Fruit fly (Drosophila melanogaster) whole organism, embryonic: Measurements from ENCODE around the gene Drsl1.
A peak's percentile ranks its signal among the peaks of the same experiment; 100 is the strongest.

Source experiments
- Antp ChIP-seq: fragments of 200-800 bp; sonication (Bioruptor generic); optimal IDR thresholded peaks from 3 replicates; lab custom pipeline; 2016; ENCODE audit warnings: missing biosample characterization, missing genetic modification characterization
- BEAF-32 ChIP-seq: fragments of 200-800 bp; sonication (Bioruptor generic); optimal IDR thresholded peaks from 3 replicates; lab custom pipeline; 2017; ENCODE audit warnings: missing biosample characterization, missing genetic modification characterization, mild to moderate bottlenecking, moderate library complexity, missing genetic modification reagents
- CG10321 ChIP-seq: fragments of 200-800 bp; sonication (Bioruptor generic); IDR thresholded peaks from 2 replicates; pipeline ENCODE4 v1.3.6; 2022; ENCODE audit warnings: missing biosample characterization, missing genetic modification characterization
- CG11398 ChIP-seq: fragments of 200-800 bp; sonication (Bioruptor generic); optimal IDR thresholded peaks from 2 replicates; lab custom pipeline; 2016; ENCODE audit warnings: missing biosample characterization, missing genetic modification characterization
- CG11504 ChIP-seq: fragments of 200-800 bp; sonication (Bioruptor generic); optimal IDR thresholded peaks from 3 replicates; lab custom pipeline; 2019; ENCODE audit warnings: missing biosample characterization, mild to moderate bottlenecking, missing genetic modification characterization, moderate library complexity
- CG11696 ChIP-seq: fragments of 200-800 bp; sonication (Bioruptor generic); IDR thresholded peaks from 2 replicates; pipeline ENCODE4 v1.3.6; 2022; ENCODE audit warnings: missing biosample characterization, missing genetic modification characterization
- CG12071 ChIP-seq: fragments of 200-800 bp; sonication (Bioruptor generic); optimal IDR thresholded peaks from 3 replicates; lab custom pipeline; 2018; ENCODE audit warnings: missing biosample characterization, mild to moderate bottlenecking, missing genetic modification characterization
- CG12219 ChIP-seq: fragments of 200-800 bp; sonication (Bioruptor generic); optimal IDR thresholded peaks from 3 replicates; lab custom pipeline; 2018; ENCODE audit warnings: missing biosample characterization, mild to moderate bottlenecking, missing genetic modification characterization
- CG12299 ChIP-seq: fragments of 200-800 bp; sonication (Bioruptor generic); optimal IDR thresholded peaks from 2 replicates; lab custom pipeline; 2018; ENCODE audit warnings: missing biosample characterization, mild to moderate bottlenecking, missing genetic modification characterization
- CG13287 ChIP-seq: fragments of 200-800 bp; sonication (Bioruptor generic); IDR thresholded peaks from 2 replicates; pipeline ENCODE4 v1.3.6; 2022; ENCODE audit warnings: missing biosample characterization, missing genetic modification characterization; ENCODE audit not compliant: partially characterized antibody
- CG13775 ChIP-seq: fragments of 200-800 bp; sonication (Bioruptor generic); optimal IDR thresholded peaks from 3 replicates; lab custom pipeline; 2017; ENCODE audit warnings: missing biosample characterization, mild to moderate bottlenecking, missing genetic modification characterization
- CG14965 ChIP-seq: fragments of 200-800 bp; sonication (Bioruptor generic); optimal IDR thresholded peaks from 2 replicates; lab custom pipeline; 2016; ENCODE audit warnings: missing biosample characterization, missing genetic modification characterization, borderline replicate concordance
- CG15011 ChIP-seq: fragments of 200-800 bp; sonication (Bioruptor generic); optimal IDR thresholded peaks from 3 replicates; lab custom pipeline; 2018; ENCODE audit warnings: missing biosample characterization, mild to moderate bottlenecking, missing genetic modification characterization
- CG17568 ChIP-seq: fragments of 200-800 bp; sonication (Bioruptor generic); optimal IDR thresholded peaks from 2 replicates; lab custom pipeline; 2018; ENCODE audit warnings: missing biosample characterization, mild to moderate bottlenecking, missing genetic modification characterization, moderate library complexity
- CG17612 ChIP-seq: fragments of 200-800 bp; sonication (Bioruptor generic); IDR thresholded peaks from 2 replicates; pipeline ENCODE4 v1.3.6; 2022; ENCODE audit warnings: missing biosample characterization, missing genetic modification characterization
- CG2116 ChIP-seq: fragments of 200-800 bp; sonication (Bioruptor generic); optimal IDR thresholded peaks from 3 replicates; lab custom pipeline; 2018; ENCODE audit warnings: missing biosample characterization, mild to moderate bottlenecking, missing genetic modification characterization
- CG7372 ChIP-seq: fragments of 200-800 bp; sonication (Bioruptor generic); IDR thresholded peaks from 2 replicates; pipeline ENCODE4 v1.3.6; 2022; ENCODE audit warnings: missing biosample characterization, missing genetic modification characterization
- CG7963 ChIP-seq: fragments of 200-800 bp; sonication (Bioruptor generic); IDR thresholded peaks from 3 replicates; pipeline ENCODE4 v1.3.6; 2022; ENCODE audit warnings: missing biosample characterization, missing genetic modification characterization; ENCODE audit not compliant: partially characterized antibody
- CG8089 ChIP-seq: fragments of 200-800 bp; sonication (Bioruptor generic); optimal IDR thresholded peaks from 3 replicates; lab custom pipeline; 2016; ENCODE audit warnings: missing biosample characterization, missing genetic modification characterization
- CG9727 ChIP-seq: fragments of 200-800 bp; sonication (Bioruptor generic); optimal IDR thresholded peaks from 3 replicates; lab custom pipeline; 2017; ENCODE audit warnings: missing biosample characterization, mild to moderate bottlenecking, missing genetic modification characterization
- CHES-1-like ChIP-seq: fragments of 200-800 bp; sonication (Bioruptor generic); optimal IDR thresholded peaks from 2 replicates; lab custom pipeline; 2016; ENCODE audit warnings: missing biosample characterization, missing genetic modification characterization
- Chrac-16 ChIP-seq: fragments of 200-800 bp; sonication (Bioruptor generic); optimal IDR thresholded peaks from 3 replicates; lab custom pipeline; 2016; ENCODE audit warnings: missing biosample characterization, missing genetic modification characterization
- CoRest ChIP-seq: fragments of 200-800 bp; sonication (Bioruptor generic); optimal IDR thresholded peaks from 3 replicates; lab custom pipeline; 2018; ENCODE audit warnings: missing biosample characterization, mild to moderate bottlenecking, missing genetic modification characterization, moderate library complexity
- Lhr ChIP-seq: fragments of 200-800 bp; sonication (Bioruptor generic); optimal IDR thresholded peaks from 3 replicates; lab custom pipeline; 2017; ENCODE audit warnings: mild to moderate bottlenecking, missing biosample characterization, missing genetic modification reagents, missing genetic modification characterization
- Mrtf ChIP-seq: fragments of 200-800 bp; sonication (Bioruptor generic); IDR thresholded peaks from 3 replicates; pipeline ENCODE4 v1.3.6; 2022; ENCODE audit warnings: missing biosample characterization, missing genetic modification characterization
- Rfx ChIP-seq: fragments of 200-800 bp; sonication (Bioruptor generic); IDR thresholded peaks from 2 replicates; pipeline ENCODE4 v1.3.6; 2022; ENCODE audit warnings: missing biosample characterization, missing genetic modification characterization
- Trl ChIP-seq, 3 experiments: fragments of >200 bp in 2 of 3; fragments of 200-800 bp in 1 of 3; sonication (Bioruptor generic) in 1 of 3; optimal IDR thresholded peaks; 2 replicates in 1 of 3; 3 replicates in 2 of 3; lab custom pipeline; 2016 to 2017; ENCODE audit warnings: missing biosample characterization in 1 of 3, missing genetic modification characterization in 1 of 3
- Xbp1 ChIP-seq: fragments of 200-800 bp; sonication (Bioruptor generic); optimal IDR thresholded peaks from 3 replicates; lab custom pipeline; 2016; ENCODE audit warnings: missing biosample characterization, mild to moderate bottlenecking, missing genetic modification characterization
- al ChIP-seq: fragments of 200-800 bp; sonication (Bioruptor generic); IDR thresholded peaks from 2 replicates; pipeline ENCODE4 v1.3.6; 2022; ENCODE audit warnings: missing biosample characterization, missing genetic modification characterization
- bowl ChIP-seq: fragments of 200-800 bp; sonication (Bioruptor generic); IDR thresholded peaks from 2 replicates; pipeline ENCODE4 v1.3.6; 2022; ENCODE audit warnings: missing biosample characterization, missing genetic modification characterization
- ci ChIP-seq: fragments of 200-800 bp; sonication (Bioruptor generic); IDR thresholded peaks from 3 replicates; pipeline ENCODE4 v1.3.6; 2022; ENCODE audit warnings: missing biosample characterization, missing genetic modification characterization
- crp ChIP-seq, 2 experiments: fragments of 200-800 bp; sonication (Bioruptor generic); optimal IDR thresholded peaks; 2 replicates in 1 of 2; 3 replicates in 1 of 2; lab custom pipeline; 2017; ENCODE audit warnings: missing biosample characterization in 2 of 2, missing genetic modification characterization in 2 of 2, mild to moderate bottlenecking in 1 of 2, moderate library complexity in 1 of 2
- dm ChIP-seq: fragments of 200-800 bp; sonication (Bioruptor generic); optimal IDR thresholded peaks from 3 replicates; lab custom pipeline; 2016; ENCODE audit warnings: missing biosample characterization, missing genetic modification characterization
- exex ChIP-seq: fragments of 200-800 bp; sonication (Bioruptor generic); optimal IDR thresholded peaks from 4 replicates; lab custom pipeline; 2018; ENCODE audit warnings: missing biosample characterization, mild to moderate bottlenecking, missing genetic modification characterization, moderate library complexity
- gsb ChIP-seq: fragments of 200-800 bp; sonication (Bioruptor generic); IDR thresholded peaks from 2 replicates; pipeline ENCODE4 v1.3.6; 2022; ENCODE audit warnings: missing biosample characterization, missing genetic modification characterization
- ham ChIP-seq: fragments of 200-800 bp; sonication (Bioruptor generic); IDR thresholded peaks from 2 replicates; pipeline ENCODE4 v1.3.6; 2022; ENCODE audit warnings: missing biosample characterization, missing genetic modification characterization
- nerfin-2 ChIP-seq: fragments of 200-800 bp; sonication (Bioruptor generic); IDR thresholded peaks from 2 replicates; pipeline ENCODE4 v1.3.6; 2022; ENCODE audit warnings: missing biosample characterization, missing genetic modification characterization; ENCODE audit not compliant: partially characterized antibody
- onecut ChIP-seq: fragments of 200-800 bp; sonication (Bioruptor generic); IDR thresholded peaks from 2 replicates; pipeline ENCODE4 v1.3.6; 2022; ENCODE audit warnings: missing biosample characterization, missing genetic modification characterization
- peb ChIP-seq: fragments of 200-800 bp; sonication (Bioruptor generic); IDR thresholded peaks from 2 replicates; pipeline ENCODE4 v1.3.6; 2022; ENCODE audit warnings: missing biosample characterization, missing genetic modification characterization
- pzg ChIP-seq: fragments of 200-800 bp; sonication (Bioruptor generic); optimal IDR thresholded peaks from 3 replicates; lab custom pipeline; 2018; ENCODE audit warnings: missing biosample characterization, mild to moderate bottlenecking, missing genetic modification characterization, moderate library complexity
- slou ChIP-seq: fragments of 200-800 bp; sonication (Bioruptor generic); optimal IDR thresholded peaks from 3 replicates; lab custom pipeline; 2016; ENCODE audit warnings: missing biosample characterization, missing genetic modification characterization
- tna ChIP-seq: fragments of 200-800 bp; sonication (Bioruptor generic); IDR thresholded peaks from 2 replicates; pipeline ENCODE4 v1.3.6; 2022; ENCODE audit warnings: missing biosample characterization, missing genetic modification characterization; ENCODE audit not compliant: partially characterized antibody
- ttk ChIP-seq: fragments of 200-800 bp; sonication (Bioruptor generic); IDR thresholded peaks from 2 replicates; pipeline ENCODE4 v2.1.2; 2022; ENCODE audit warnings: missing biosample characterization, missing genetic modification characterization
- unc-4 ChIP-seq: fragments of 200-800 bp; sonication (Bioruptor generic); IDR thresholded peaks from 2 replicates; pipeline ENCODE4 v1.3.6; 2022; ENCODE audit warnings: missing biosample characterization, missing genetic modification characterization; ENCODE audit not compliant: partially characterized antibody
- zf30C ChIP-seq: fragments of 200-800 bp; sonication (Bioruptor generic); optimal IDR thresholded peaks from 3 replicates; lab custom pipeline; 2018; ENCODE audit warnings: missing biosample characterization, mild to moderate bottlenecking, missing genetic modification characterization

Drsl1 gene

DNA sequence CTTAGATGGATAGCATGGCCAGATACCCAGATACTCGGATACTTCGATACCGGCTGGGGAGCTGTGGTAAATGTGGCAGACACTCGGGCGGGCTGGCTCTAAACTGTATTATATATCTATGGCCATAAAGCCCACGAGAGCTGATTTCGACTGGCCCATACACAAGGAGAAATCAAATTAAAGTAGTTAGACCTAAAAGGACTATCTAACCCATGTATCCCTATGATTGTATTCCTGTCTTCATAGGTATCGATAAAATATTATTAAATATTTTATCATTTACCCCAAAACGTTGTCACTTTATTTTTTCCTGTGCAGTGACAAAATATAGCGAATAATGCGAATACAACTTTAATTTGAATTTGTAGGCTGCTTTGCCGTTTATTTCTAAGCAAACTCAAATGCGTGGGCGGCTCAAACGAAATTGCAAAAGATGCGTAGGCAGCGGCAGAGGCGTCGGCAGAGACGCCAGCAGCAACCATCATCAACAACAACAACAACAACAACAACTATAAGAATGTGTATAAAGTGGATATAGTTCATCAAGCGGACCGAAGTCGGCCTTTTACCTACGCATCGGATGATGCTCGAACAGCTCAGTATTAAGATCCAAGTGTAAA lies 46.4 kb upstream of the Drsl1 start (continued):
- no peak for TF ChIP-seq CG2116 (GFP tag; lab: Kevin White, UChicago)
- no peak for TF ChIP-seq ham (GFP tag; lab: Robert Waterston, UW)
- peak; percentile 64 for TF ChIP-seq ci (GFP tag; lab: Robert Waterston, UW)
- TF ChIP-seq CG11504 (tag; lab: Kevin White, UChicago) = peak; percentile 54
- TF ChIP-seq Xbp1 (GFP tag; lab: Kevin White, UChicago) = peak; percentile 49
- no peak for TF ChIP-seq dm (GFP tag; lab: Kevin White, UChicago)
- TF ChIP-seq peb (GFP tag; lab: Robert Waterston, UW) = 0 out of 2 replicates have a peak, but pooled peaks have one; percentile 23
- TF ChIP-seq onecut (GFP tag; lab: Robert Waterston, UW) = peak; percentile 19
- TF ChIP-seq slou = no peak
- no peak for TF ChIP-seq Trl (optimal IDR thresholded peaks at IDR 0.05; lab: Kevin White, UChicago)
- TF ChIP-seq Trl (GFP tag; optimal IDR thresholded peaks at IDR 0.05; lab: Kevin White, UChicago) = no peak
- TF ChIP-seq CG7372 (GFP tag; lab: Robert Waterston, UW) = 0 out of 2 replicates have a peak, but pooled peaks have one; percentile 18
- no peak for TF ChIP-seq unc-4 (GFP tag; lab: Robert Waterston, UW)
- peak; percentile 33 for TF ChIP-seq CG12071
- TF ChIP-seq CG7963 (GFP tag; lab: Robert Waterston, UW) = no peak
- TF ChIP-seq zf30C (GFP tag; lab: Kevin White, UChicago) = no peak
- TF ChIP-seq CG9727 (GFP tag; lab: Kevin White, UChicago) = no peak
- TF ChIP-seq BEAF-32 (GFP tag; lab: Kevin White, UChicago) = no peak
- peak; percentile 80 for TF ChIP-seq Rfx (GFP tag; lab: Robert Waterston, UW)
- no peak for TF ChIP-seq CG8089 (GFP tag; lab: Kevin White, UChicago)
- TF ChIP-seq CG14965 (GFP tag; lab: Kevin White, UChicago) = no peak
- TF ChIP-seq CG15011 (GFP tag; lab: Kevin White, UChicago) = no peak
- no peak for TF ChIP-seq exex
- TF ChIP-seq CG11398 = no peak
- peak; percentile 75 for TF ChIP-seq al (GFP tag; lab: Robert Waterston, UW)
- TF ChIP-seq CG17568 (GFP tag; lab: Kevin White, UChicago) = no peak
- TF ChIP-seq Mrtf (GFP tag; lab: Robert Waterston, UW) = no peak
- TF ChIP-seq CHES-1-like (GFP tag; lab: Kevin White, UChicago) = no peak
- no peak for TF ChIP-seq CG10321 (GFP tag; lab: Robert Waterston, UW)
- no peak for TF ChIP-seq Antp (GFP tag; lab: Kevin White, UChicago)
- peak; percentile 22 for TF ChIP-seq CG12219 (GFP tag; lab: Kevin White, UChicago)
- 0 out of 2 replicates have a peak, but pooled peaks have one; percentile 26 for TF ChIP-seq CG11696 (GFP tag; lab: Robert Waterston, UW)
- TF ChIP-seq CG13287 (GFP tag; lab: Robert Waterston, UW) = no peak
- no peak for TF ChIP-seq pzg (GFP tag; lab: Kevin White, UChicago)
- no peak for TF ChIP-seq nerfin-2 (GFP tag; lab: Robert Waterston, UW)
- TF ChIP-seq CG13775 (GFP tag; lab: Kevin White, UChicago) = no peak
- TF ChIP-seq bowl = no peak
- TF ChIP-seq tna (GFP tag; lab: Robert Waterston, UW) = no peak
- TF ChIP-seq Lhr (GFP tag; lab: Kevin White, UChicago) = no peak
- peak; percentile 32 for TF ChIP-seq Chrac-16 (GFP tag; lab: Kevin White, UChicago)
- TF ChIP-seq CoRest (tag; lab: Kevin White, UChicago) = peak; percentile 27
- TF ChIP-seq CG17612 = 0 out of 2 replicates have a peak, but pooled peaks have one; percentile 41
- no peak for TF ChIP-seq crp (GFP tag; optimal IDR thresholded peaks at IDR 0.05; lab: Kevin White, UChicago)
- no peak for TF ChIP-seq CG12299 (tag; lab: Kevin White, UChicago)
- TF ChIP-seq ttk (GFP tag; lab: Robert Waterston, UW) = 0 out of 2 replicates have a peak, but pooled peaks have one; percentile 29
- peak; percentile 21; the same call in 1 of the 2 replicates for TF ChIP-seq gsb (GFP tag; lab: Robert Waterston, UW)
